Worm (Caenorhabditis elegans) whole organism, late embryonic: ENCODE data around the gene ZK666.11.

Experiments
- C08G9.2 ChIP-seq: sonication (generic microtip); optimal IDR thresholded peaks from 2 replicates; lab custom pipeline; 2016; ENCODE audit warnings: mild to moderate bottlenecking, missing genetic modification characterization, moderate library complexity, missing compliant biosample characterization
- K02D7.2 ChIP-seq: sonication (generic microtip); optimal IDR thresholded peaks from 2 replicates; lab custom pipeline; 2017; ENCODE audit warnings: mild to moderate bottlenecking, missing genetic modification characterization, missing compliant biosample characterization
- K09A11.1 ChIP-seq: sonication (generic microtip); optimal IDR thresholded peaks from 2 replicates; lab custom pipeline; 2017; ENCODE audit warnings: antibody characterized with exemption, mild to moderate bottlenecking, missing genetic modification characterization, missing compliant biosample characterization; ENCODE audit not compliant: insufficient read depth
- T23F11.4 ChIP-seq: fragments of 200-800 bp; sonication (Bioruptor generic); optimal IDR thresholded peaks from 2 replicates; lab custom pipeline; 2018; ENCODE audit warnings: mild to moderate bottlenecking, missing genetic modification characterization, missing compliant biosample characterization
- ahr-1 ChIP-seq: sonication (generic microtip); optimal IDR thresholded peaks from 2 replicates; lab custom pipeline; 2016; ENCODE audit warnings: missing genetic modification characterization, missing compliant biosample characterization
- ceh-14 ChIP-seq: sonication (generic microtip); optimal IDR thresholded peaks from 2 replicates; lab custom pipeline; 2016; ENCODE audit warnings: missing genotype, missing genetic modification characterization, missing compliant biosample characterization
- ceh-22 ChIP-seq: sonication (generic microtip); optimal IDR thresholded peaks from 2 replicates; lab custom pipeline; 2017; ENCODE audit warnings: missing biosample characterization, missing genetic modification characterization
- ceh-24 ChIP-seq: sonication (generic microtip); optimal IDR thresholded peaks from 2 replicates; lab custom pipeline; 2016; ENCODE audit warnings: mild to moderate bottlenecking, missing genetic modification characterization, missing compliant biosample characterization
- ceh-30 ChIP-seq: fragments of 150-350 bp; optimal IDR thresholded peaks from 2 replicates; lab custom pipeline; 2014; ENCODE audit warnings: missing biosample characterization, missing genetic modification characterization
- ceh-6 ChIP-seq: fragments of 200-800 bp; sonication (Bioruptor generic); optimal IDR thresholded peaks from 2 replicates; lab custom pipeline; 2018; ENCODE audit warnings: mild to moderate bottlenecking, missing genetic modification characterization, missing compliant biosample characterization
- dmd-4 ChIP-seq: sonication (generic microtip); optimal IDR thresholded peaks from 2 replicates; lab custom pipeline; 2016; ENCODE audit warnings: borderline replicate concordance, missing genetic modification characterization, missing compliant biosample characterization
- elt-2 ChIP-seq: sonication (generic microtip); optimal IDR thresholded peaks from 2 replicates; lab custom pipeline; 2016; ENCODE audit warnings: missing genetic modification reagents, missing genetic modification characterization, missing compliant biosample characterization
- elt-4 ChIP-seq: sonication (generic microtip); optimal IDR thresholded peaks from 2 replicates; lab custom pipeline; 2016; ENCODE audit warnings: missing genetic modification characterization, missing compliant biosample characterization
- ets-4 ChIP-seq: sonication (generic microtip); optimal IDR thresholded peaks from 2 replicates; lab custom pipeline; 2016; ENCODE audit warnings: missing genetic modification characterization, missing compliant biosample characterization
- eyg-1 ChIP-seq: sonication (generic microtip); optimal IDR thresholded peaks from 2 replicates; lab custom pipeline; 2016; ENCODE audit warnings: missing genotype, missing genetic modification characterization, missing compliant biosample characterization
- fkh-6 ChIP-seq: sonication (generic microtip); optimal IDR thresholded peaks from 2 replicates; lab custom pipeline; 2016; ENCODE audit warnings: missing genetic modification characterization, missing compliant biosample characterization
- gmeb-2 ChIP-seq: sonication (generic microtip); optimal IDR thresholded peaks from 2 replicates; lab custom pipeline; 2016; ENCODE audit warnings: missing genetic modification characterization, inconsistent platforms, missing compliant biosample characterization
- hlh-13 ChIP-seq: fragments of 200-800 bp; sonication (Bioruptor generic); optimal IDR thresholded peaks from 2 replicates; lab custom pipeline; 2018; ENCODE audit warnings: mild to moderate bottlenecking, missing genetic modification characterization, missing compliant biosample characterization
- hlh-6 ChIP-seq: sonication (generic microtip); optimal IDR thresholded peaks from 2 replicates; lab custom pipeline; 2016; ENCODE audit warnings: missing genotype, missing genetic modification characterization, missing compliant biosample characterization
- hlh-8 ChIP-seq: sonication (generic microtip); optimal IDR thresholded peaks from 2 replicates; lab custom pipeline; 2016; ENCODE audit warnings: missing genotype, missing genetic modification characterization, missing compliant biosample characterization
- lin-11 ChIP-seq: fragments of 200-800 bp; sonication (Bioruptor generic); optimal IDR thresholded peaks from 2 replicates; lab custom pipeline; 2018; ENCODE audit warnings: mild to moderate bottlenecking, missing genetic modification characterization, missing compliant biosample characterization
- madf-2 ChIP-seq: sonication (generic microtip); optimal IDR thresholded peaks from 2 replicates; lab custom pipeline; 2017; ENCODE audit warnings: missing genetic modification characterization, missing compliant biosample characterization
- mec-3 ChIP-seq: sonication (generic microtip); optimal IDR thresholded peaks from 2 replicates; lab custom pipeline; 2016; ENCODE audit warnings: borderline replicate concordance, missing genetic modification characterization, missing compliant biosample characterization
- nfya-1 ChIP-seq: sonication (generic microtip); optimal IDR thresholded peaks from 2 replicates; lab custom pipeline; 2017; ENCODE audit warnings: missing genetic modification characterization, mild to moderate bottlenecking, missing compliant biosample characterization, antibody characterized with exemption, moderate library complexity
- npax-4 ChIP-seq: sonication (generic microtip); optimal IDR thresholded peaks from 2 replicates; lab custom pipeline; 2016; ENCODE audit warnings: missing genetic modification characterization, missing compliant biosample characterization
- pag-3 ChIP-seq: sonication (generic microtip); optimal IDR thresholded peaks from 2 replicates; lab custom pipeline; 2016; ENCODE audit warnings: missing compliant biosample characterization, missing genetic modification characterization, borderline replicate concordance
- pat-9 ChIP-seq: fragments of 200-800 bp; sonication (Bioruptor generic); optimal IDR thresholded peaks from 2 replicates; lab custom pipeline; 2018; ENCODE audit warnings: mild to moderate bottlenecking, missing genetic modification characterization, moderate library complexity, missing compliant biosample characterization
- pax-1 ChIP-seq: fragments of 150-350 bp; optimal IDR thresholded peaks from 2 replicates; lab custom pipeline; 2014; ENCODE audit warnings: missing biosample characterization, missing genetic modification characterization
- pha-2 ChIP-seq: sonication (generic microtip); optimal IDR thresholded peaks from 2 replicates; lab custom pipeline; 2017; ENCODE audit warnings: mild to moderate bottlenecking, missing genetic modification characterization, missing compliant biosample characterization
- pha-4 ChIP-seq: fragments of 150-350 bp; optimal IDR thresholded peaks from 2 replicates; lab custom pipeline; 2018; ENCODE audit warnings: missing biosample characterization, missing genetic modification reagents, missing genetic modification characterization
- pqm-1 ChIP-seq: sonication (generic microtip); optimal IDR thresholded peaks from 2 replicates; lab custom pipeline; 2016; ENCODE audit warnings: missing genetic modification characterization, missing compliant biosample characterization
- pros-1 ChIP-seq: fragments of 150-350 bp; optimal IDR thresholded peaks from 2 replicates; lab custom pipeline; 2014; ENCODE audit warnings: missing biosample characterization, missing genetic modification reagents, missing genetic modification characterization
- ref-2 ChIP-seq: sonication (generic microtip); optimal IDR thresholded peaks from 2 replicates; lab custom pipeline; 2016; ENCODE audit warnings: missing genetic modification characterization, missing compliant biosample characterization
- rnt-1 ChIP-seq: sonication (generic microtip); optimal IDR thresholded peaks from 2 replicates; lab custom pipeline; 2016; ENCODE audit warnings: missing genetic modification characterization, missing compliant biosample characterization
- syd-9 ChIP-seq: sonication (generic microtip); optimal IDR thresholded peaks from 2 replicates; lab custom pipeline; 2016; ENCODE audit warnings: mild to moderate bottlenecking, missing genetic modification characterization, moderate library complexity, missing compliant biosample characterization
- tbx-2 ChIP-seq: sonication (generic microtip); optimal IDR thresholded peaks from 2 replicates; lab custom pipeline; 2016; ENCODE audit warnings: missing genetic modification characterization, missing compliant biosample characterization
- tbx-7 ChIP-seq: sonication (generic microtip); optimal IDR thresholded peaks from 2 replicates; lab custom pipeline; 2016; ENCODE audit warnings: missing genotype, missing genetic modification characterization, missing compliant biosample characterization
- ttx-3 ChIP-seq: sonication (generic microtip); optimal IDR thresholded peaks from 2 replicates; lab custom pipeline; 2016; ENCODE audit warnings: missing genetic modification reagents, missing genetic modification characterization, missing compliant biosample characterization
- unc-3 ChIP-seq, 2 experiments: fragments of 200-800 bp in 1 of 2; sonication (Bioruptor generic) in 1 of 2; sonication (generic microtip) in 1 of 2; conservative IDR thresholded peaks in 1 of 2; optimal IDR thresholded peaks in 1 of 2; 2 replicates each; pipeline versions ENCODE4 v1.3.6 to Lab custom; 2016 to 2022; ENCODE audit warnings: missing compliant biosample characterization in 2 of 2, missing genetic modification characterization in 2 of 2, missing genetic modification reagents in 1 of 2
- unc-42 ChIP-seq: sonication (generic microtip); optimal IDR thresholded peaks from 2 replicates; lab custom pipeline; 2016; ENCODE audit warnings: missing genotype, missing genetic modification characterization, missing compliant biosample characterization
- unc-86 ChIP-seq: sonication (generic microtip); optimal IDR thresholded peaks from 2 replicates; lab custom pipeline; 2016; ENCODE audit warnings: missing genetic modification characterization, missing compliant biosample characterization
- zip-5 ChIP-seq: sonication (generic microtip); optimal IDR thresholded peaks from 2 replicates; lab custom pipeline; 2016; ENCODE audit warnings: missing genetic modification characterization, missing compliant biosample characterization
- ztf-16 ChIP-seq: sonication (generic microtip); optimal IDR thresholded peaks from 2 replicates; lab custom pipeline; 2017; ENCODE audit warnings: missing genetic modification characterization, missing compliant biosample characterization

ZK666.11 gene

DNA sequence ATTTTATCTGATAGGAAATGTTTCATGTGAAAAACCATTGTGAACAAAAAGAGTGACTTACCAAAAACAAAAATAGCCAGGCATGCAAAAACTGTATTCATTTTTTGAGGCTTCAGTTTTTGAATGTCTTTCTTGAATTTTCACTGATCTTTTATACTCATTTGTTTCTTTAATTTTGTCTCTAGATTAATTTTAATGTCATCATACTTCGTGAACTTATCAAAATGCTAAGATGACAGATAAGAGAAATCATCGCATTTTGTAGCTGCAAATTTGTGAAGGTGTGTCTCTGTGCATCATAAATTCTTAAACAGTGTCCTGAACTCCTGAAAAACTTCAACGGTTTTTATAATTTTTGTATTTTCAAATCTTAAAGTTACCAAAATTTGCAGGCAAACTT is 6.3 kb upstream of the ZK666.11 start, which contains the start of gene clec-58:
clec-58 (minus strand) TSS at position 101 of the 400 bp plus-strand sequence.
- TF ChIP-seq pax-1 (tag; lab: Kevin White, UChicago) (no peak), fkh-6 (no peak), hlh-6 (tag; lab: Kevin White, UChicago) (no peak), ets-4 (tag; lab: Kevin White, UChicago) (no peak), nfya-1 (tag; lab: Kevin White, UChicago) (no peak)

DNA sequence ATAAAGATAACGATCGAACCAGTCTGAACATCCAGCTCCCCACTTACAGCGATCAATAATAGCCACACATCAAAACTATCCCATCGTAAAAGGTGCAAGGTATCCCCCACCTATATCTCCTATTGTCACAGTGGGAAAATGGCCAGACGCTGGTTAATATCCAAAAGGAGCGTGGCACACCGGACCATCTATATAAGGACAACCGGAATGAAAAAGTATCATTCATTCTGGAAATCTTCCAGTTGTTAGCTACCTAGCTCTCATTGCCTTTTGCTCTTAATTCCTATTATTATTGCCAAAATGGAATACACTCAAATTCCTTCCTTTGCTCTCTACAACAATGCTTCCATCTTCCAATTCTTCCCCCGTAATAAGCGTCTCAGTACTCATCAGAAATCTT is 5.4 kb upstream of the ZK666.11 start, which contains the start of gene ZK666.4:
ZK666.4 (plus strand) TSS at position 301 of the 400 bp plus-strand sequence.
- no peak for TF ChIP-seq ceh-24 (tag; lab: Kevin White, UChicago)
- TF ChIP-seq unc-3 (GFP tag; conservative IDR thresholded peaks at IDR 0.05; lab: Robert Waterston, UW) = no peak
- no peak for TF ChIP-seq unc-3 (tag; optimal IDR thresholded peaks at IDR 0.05; lab: Kevin White, UChicago)
- TF ChIP-seq nfya-1 (tag; lab: Kevin White, UChicago) = no peak
- TF ChIP-seq elt-2 (tag; lab: Kevin White, UChicago) = no peak
- TF ChIP-seq pros-1 (tag; lab: Kevin White, UChicago) = no peak
- TF ChIP-seq npax-4 = no peak
- TF ChIP-seq eyg-1 (tag; lab: Kevin White, UChicago) = no peak
- no peak for TF ChIP-seq pqm-1
- no peak for TF ChIP-seq syd-9 (tag; lab: Kevin White, UChicago)

DNA sequence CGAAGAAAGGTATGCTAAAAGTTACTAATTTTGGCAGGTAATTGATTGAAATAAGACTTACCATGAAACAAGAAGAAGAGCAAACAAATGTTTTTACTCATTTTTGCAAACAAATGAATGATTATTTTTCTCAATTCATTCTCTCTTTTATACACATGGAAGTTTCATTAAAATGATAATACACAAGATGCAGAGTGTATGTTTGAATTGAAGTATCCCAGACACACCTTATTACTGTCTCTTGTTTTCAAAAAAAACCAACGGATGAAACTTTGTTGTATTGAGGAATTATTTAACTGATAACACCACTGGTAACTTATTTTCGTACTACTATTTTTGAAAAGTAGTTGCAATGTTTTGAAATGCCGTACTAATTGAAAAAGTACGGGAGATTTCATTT is 3.0 kb upstream of the ZK666.11 start, which contains the start of gene clec-59:
clec-59 (minus strand) TSS at position 101 of the 400 bp plus-strand sequence.
- TF ChIP-seq pat-9 = no peak
- no peak for TF ChIP-seq K02D7.2 (tag; lab: Kevin White, UChicago)
- no peak for TF ChIP-seq hlh-6 (tag; lab: Kevin White, UChicago)
- no peak for TF ChIP-seq nfya-1 (tag; lab: Kevin White, UChicago)
- no peak for TF ChIP-seq elt-4 (tag; lab: Kevin White, UChicago)
- no peak for TF ChIP-seq ceh-30 (tag; lab: Kevin White, UChicago)
- no peak for TF ChIP-seq K09A11.1 (tag; lab: Kevin White, UChicago)
- TF ChIP-seq eyg-1 (tag; lab: Kevin White, UChicago) = no peak
- TF ChIP-seq syd-9 (tag; lab: Kevin White, UChicago) = no peak
- TF ChIP-seq dmd-4 (tag; lab: Kevin White, UChicago) = no peak
- no peak for TF ChIP-seq hlh-13 (GFP tag; lab: Kevin White, UChicago)
- no peak for TF ChIP-seq ceh-24 (tag; lab: Kevin White, UChicago)

DNA sequence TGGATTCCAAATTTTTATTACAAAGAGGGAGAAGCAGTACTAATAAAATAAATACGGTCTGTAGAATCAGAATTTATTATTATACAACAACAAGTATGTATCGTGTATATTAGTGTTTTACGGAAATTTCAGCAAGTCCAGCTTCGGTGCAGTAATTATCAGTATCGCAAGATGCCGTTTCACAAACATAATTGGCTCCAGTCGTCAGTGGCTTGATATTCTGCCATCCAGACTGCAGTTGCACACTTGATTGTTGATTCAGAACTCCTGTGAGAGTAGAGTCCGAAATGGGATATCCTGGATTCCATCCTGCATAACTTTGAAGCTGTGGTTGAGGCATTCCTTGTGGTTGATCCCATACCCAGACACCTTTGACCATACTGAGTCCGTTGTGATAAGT is 2.3 kb upstream of the ZK666.11 start:
- TF ChIP-seq ceh-6 (GFP tag; lab: Kevin White, UChicago) (no peak), tbx-2 (tag; lab: Kevin White, UChicago) (no peak), ceh-14 (no peak), K02D7.2 (tag; lab: Kevin White, UChicago) (no peak), npax-4 (no peak), ztf-16 (no peak), madf-2 (no peak), C08G9.2 (tag; lab: Kevin White, UChicago) (no peak), dmd-4 (tag; lab: Kevin White, UChicago) (no peak), K09A11.1 (tag; lab: Kevin White, UChicago) (no peak), nfya-1 (tag; lab: Kevin White, UChicago) (no peak), ahr-1 (tag; lab: Kevin White, UChicago) (no peak), pha-4 (no peak), pax-1 (tag; lab: Kevin White, UChicago) (no peak), unc-86 (tag; lab: Kevin White, UChicago) (no peak), gmeb-2 (tag; lab: Kevin White, UChicago) (no peak), ceh-22 (no peak), pag-3 (no peak), lin-11 (no peak)
- TF ChIP-seq, all 69 proteins: peak for 0

DNA sequence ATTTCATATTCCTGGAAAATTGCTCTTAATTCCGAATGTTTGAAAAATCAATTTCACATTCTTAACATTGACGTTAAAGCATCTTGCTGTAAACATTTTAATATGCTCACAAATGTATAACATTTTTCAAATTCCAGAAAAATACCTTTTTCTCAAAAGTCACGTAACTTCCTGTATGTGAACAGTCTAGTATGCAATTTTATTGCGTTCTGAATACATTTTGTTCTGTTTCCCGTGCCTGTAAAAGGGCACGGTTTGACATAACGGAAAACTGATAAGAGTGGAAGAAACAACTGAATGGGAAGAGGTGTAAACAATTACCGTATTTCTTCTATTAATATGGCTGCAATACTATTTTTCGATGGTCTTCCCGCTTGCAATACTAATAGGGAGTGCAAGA is 577 bp downstream of the ZK666.11 start:
- TF ChIP-seq T23F11.4 (GFP tag; lab: Kevin White, UChicago) = no peak
- no peak for TF ChIP-seq pha-2 (tag; lab: Kevin White, UChicago)
- TF ChIP-seq tbx-7 (tag; lab: Kevin White, UChicago) = no peak
- no peak for TF ChIP-seq rnt-1 (tag; lab: Kevin White, UChicago)
- no peak for TF ChIP-seq ceh-22
- no peak for TF ChIP-seq mec-3 (tag; lab: Kevin White, UChicago)
- no peak for TF ChIP-seq ttx-3 (tag; lab: Kevin White, UChicago)
- TF ChIP-seq ref-2 = no peak
- no peak for TF ChIP-seq zip-5 (tag; lab: Kevin White, UChicago)
- no peak for TF ChIP-seq hlh-8 (tag; lab: Kevin White, UChicago)
- no peak for TF ChIP-seq ztf-16
- no peak for TF ChIP-seq unc-42 (tag; lab: Kevin White, UChicago)
- TF ChIP-seq C08G9.2 (tag; lab: Kevin White, UChicago) = no peak
